Worm (Caenorhabditis elegans): ENCODE results near the gene mca-1.

The mca-1 gene

ce11 chrIV:9653184-9653583 lies 18.4 kb upstream of the mca-1 start, which contains the start of gene F58G6.3:
F58G6.3 (plus strand) TSS chrIV:9653535.
- TF ChIP-seq peb-1 (tag; optimal IDR thresholded peaks at IDR 0.05), result no peak
- no peak for TF ChIP-seq mdl-1 (tag; optimal IDR thresholded peaks at IDR 0.05)
- no peak for TF ChIP-seq F13H6.1 (tag; optimal IDR thresholded peaks at IDR 0.05)
- TF ChIP-seq lsy-2 (tag; optimal IDR thresholded peaks at IDR 0.05), result peak in 1 of 2 experiments; percentile 5
- TF ChIP-seq sma-9 (GFP tag; optimal IDR thresholded peaks at IDR 0.05), result no peak
- no peak for TF ChIP-seq sma-9 (tag; optimal IDR thresholded peaks at IDR 0.05)
- no peak for TF ChIP-seq nhr-23 (tag; optimal IDR thresholded peaks at IDR 0.05)
- no peak for TF ChIP-seq sem-4 (tag; optimal IDR thresholded peaks at IDR 0.05)

ce11 chrIV:9651234-9651633 lies 16.5 kb upstream of the mca-1 start, which contains the start of gene chca-1:
chca-1 (plus strand) TSS chrIV:9651394.
- peak; percentile 79 for TF ChIP-seq crh-2 (tag; optimal IDR thresholded peaks at IDR 0.05)
- peak; percentile 34 for TF ChIP-seq sma-9 (GFP tag; optimal IDR thresholded peaks at IDR 0.05)
- TF ChIP-seq sma-9 (tag; optimal IDR thresholded peaks at IDR 0.05), result no peak
- no peak for TF ChIP-seq skn-1 (tag; optimal IDR thresholded peaks at IDR 0.05)
- TF ChIP-seq egl-27 (tag; optimal IDR thresholded peaks at IDR 0.05), result no peak
- TF ChIP-seq mbf-1 (tag; optimal IDR thresholded peaks at IDR 0.05), result no peak
- TF ChIP-seq lsy-2 (tag; optimal IDR thresholded peaks at IDR 0.05), result peak in 1 of 2 experiments; percentile 53
- peak; percentile 75 for TF ChIP-seq nhr-129 (tag; optimal IDR thresholded peaks at IDR 0.05)
- no peak for TF ChIP-seq nhr-21 (tag; optimal IDR thresholded peaks at IDR 0.05)
- TF ChIP-seq fos-1 (tag; optimal IDR thresholded peaks at IDR 0.05), result peak; percentile 93

ce11 chrIV:9648682-9649081 lies 13.9 kb upstream of the mca-1 start, which contains the start of gene srm-3:
srm-3 (plus strand) TSS chrIV:9648982.
- no peak for TF ChIP-seq nhr-129 (tag; optimal IDR thresholded peaks at IDR 0.05)
- no peak for TF ChIP-seq alr-1 (tag; optimal IDR thresholded peaks at IDR 0.05)
- no peak for TF ChIP-seq snpc-4 (tag; optimal IDR thresholded peaks at IDR 0.05)
- TF ChIP-seq nhr-25 (tag; optimal IDR thresholded peaks at IDR 0.05), result no peak
- TF ChIP-seq mab-5 (tag; optimal IDR thresholded peaks at IDR 0.05), result no peak
- no peak for TF ChIP-seq Y55F3AM.14 (GFP tag; optimal IDR thresholded peaks at IDR 0.05)
- no peak for TF ChIP-seq ztf-4 (tag; optimal IDR thresholded peaks at IDR 0.05)
- no peak for TF ChIP-seq sem-4 (tag; optimal IDR thresholded peaks at IDR 0.05)
- no peak for TF ChIP-seq gmeb-1 (tag; optimal IDR thresholded peaks at IDR 0.05)
- no peak for TF ChIP-seq crh-2 (tag; optimal IDR thresholded peaks at IDR 0.05)
- no peak for TF ChIP-seq blmp-1 (tag; optimal IDR thresholded peaks at IDR 0.05; ENCODE audit: insufficient read depth)
- TF ChIP-seq lin-39 (tag; optimal IDR thresholded peaks at IDR 0.05), result no peak
- TF ChIP-seq nhr-77 (tag; optimal IDR thresholded peaks at IDR 0.05), result no peak
- no peak for TF ChIP-seq ztf-11 (tag; optimal IDR thresholded peaks at IDR 0.05)
- TF ChIP-seq peb-1 (tag; optimal IDR thresholded peaks at IDR 0.05), result no peak
- no peak for TF ChIP-seq skn-1 (tag; optimal IDR thresholded peaks at IDR 0.05)
- TF ChIP-seq lin-13 (GFP tag; optimal IDR thresholded peaks at IDR 0.05), result no peak

- TF ChIP-seq ama-1 (optimal IDR thresholded peaks at IDR 0.05) (no peak), nhr-25 (tag; optimal IDR thresholded peaks at IDR 0.05) (no peak), aly-2 (tag; optimal IDR thresholded peaks at IDR 0.05) (no peak), lsy-2 (tag; optimal IDR thresholded peaks at IDR 0.05) (peak in 1 of 2 experiments; percentile 41), ztf-1 (GFP tag; conservative IDR thresholded peaks at IDR 0.05) (no peak), nhr-12 (tag; optimal IDR thresholded peaks at IDR 0.05) (no peak), ceh-82 (tag; optimal IDR thresholded peaks at IDR 0.05) (no peak), nhr-77 (tag; optimal IDR thresholded peaks at IDR 0.05) (no peak), nhr-23 (tag; optimal IDR thresholded peaks at IDR 0.05) (no peak), R02D3.7 (tag; optimal IDR thresholded peaks at IDR 0.05) (no peak), blmp-1 (tag; optimal IDR thresholded peaks at IDR 0.05; ENCODE audit: insufficient read depth) (peak; percentile 50), sem-4 (tag; optimal IDR thresholded peaks at IDR 0.05) (no peak), unc-62 (GFP tag; optimal IDR thresholded peaks at IDR 0.05) (no peak), Y55F3AM.14 (GFP tag; optimal IDR thresholded peaks at IDR 0.05) (no peak), C34F6.9 (tag; optimal IDR thresholded peaks at IDR 0.05) (peak; percentile 81), fos-1 (tag; optimal IDR thresholded peaks at IDR 0.05) (peak; percentile 54), unc-39 (tag; optimal IDR thresholded peaks at IDR 0.05) (no peak), unc-55 (GFP tag; optimal IDR thresholded peaks at IDR 0.05) (peak; percentile 48), sma-9 (GFP tag; optimal IDR thresholded peaks at IDR 0.05) (peak; percentile 51), sma-9 (tag; optimal IDR thresholded peaks at IDR 0.05) (no peak), nhr-21 (tag; optimal IDR thresholded peaks at IDR 0.05) (peak; percentile 2), lin-13 (GFP tag; optimal IDR thresholded peaks at IDR 0.05) (no peak), gmeb-1 (tag; optimal IDR thresholded peaks at IDR 0.05) (no peak), mab-5 (tag; optimal IDR thresholded peaks at IDR 0.05) (no peak), elt-1 (tag; optimal IDR thresholded peaks at IDR 0.05) (no peak), ztf-11 (tag; optimal IDR thresholded peaks at IDR 0.05) (no peak), nhr-129 (tag; optimal IDR thresholded peaks at IDR 0.05) (peak; percentile 31), sma-3 (GFP tag; optimal IDR thresholded peaks at IDR 0.05) (peak; percentile 1), F13H6.1 (tag; optimal IDR thresholded peaks at IDR 0.05) (peak; percentile 42), egl-27 (tag; optimal IDR thresholded peaks at IDR 0.05) (no peak), dmd-4 (tag; optimal IDR thresholded peaks at IDR 0.05) (no peak), crh-2 (tag; optimal IDR thresholded peaks at IDR 0.05) (peak; percentile 78)
Observed at ce11 chrIV:9647789-9648361, 13.1 kb upstream of the mca-1 start, which contains the start of gene amph-1. amph-1 (minus strand) TSS chrIV:9647873.
